ENCODE assay signal across 1 fruit fly cellular context in genomic region chr3R:21863817-21864384, dm6.
A peak's percentile ranks its signal among the peaks of the same experiment; 100 is the strongest.
TF ChIP-seq lines count a peak whose summit lies in the region.

No protein-coding gene starts in this region.

TF ChIP-seq in whole organism, embryonic, 481 proteins besides CTCF, POLR2A, EP300 and RAD21 (continued from another document):
- TF ChIP-seq bigmax (GFP tag; optimal IDR thresholded peaks at IDR 0.05; lab: Kevin White, UChicago) (no peak), CG8281 (tag; optimal IDR thresholded peaks at IDR 0.05; lab: Kevin White, UChicago) (no peak), CG10209 (GFP tag; optimal IDR thresholded peaks at IDR 0.05; lab: Kevin White, UChicago) (peak; percentile 20), mld (GFP tag; IDR thresholded peaks at IDR 0.05; lab: Robert Waterston, UW; ENCODE audit: partially characterized antibody) (no peak), p53 (GFP tag; optimal IDR thresholded peaks at IDR 0.05; lab: Kevin White, UChicago) (no peak), fd64A (GFP tag; optimal IDR thresholded peaks at IDR 0.05; lab: Kevin White, UChicago) (no peak), CkIIα-i1 (GFP tag; IDR thresholded peaks at IDR 0.05; lab: Robert Waterston, UW) (no peak), luna (GFP tag; optimal IDR thresholded peaks at IDR 0.05; lab: Kevin White, UChicago) (no peak), toy (GFP tag; IDR thresholded peaks at IDR 0.05; lab: Robert Waterston, UW) (no peak), CG3065 (GFP tag; optimal IDR thresholded peaks at IDR 0.05; lab: Kevin White, UChicago) (no peak), CG30403 (GFP tag; optimal IDR thresholded peaks at IDR 0.05; lab: Kevin White, UChicago) (no peak), Dref (GFP tag; IDR thresholded peaks at IDR 0.05; lab: Robert Waterston, UW) (no peak), Camta (GFP tag; optimal IDR thresholded peaks at IDR 0.05; lab: Kevin White, UChicago) (no peak), zfh1 (GFP tag; IDR thresholded peaks at IDR 0.05; lab: Robert Waterston, UW) (no peak), Neu2 (GFP tag; optimal IDR thresholded peaks at IDR 0.05; lab: Kevin White, UChicago; ENCODE audit: borderline replicate concordance) (no peak), sqz (GFP tag; optimal IDR thresholded peaks at IDR 0.05; lab: Kevin White, UChicago) (no peak)
